Worm (Caenorhabditis elegans): Measurements from ENCODE around the gene srh-48.

DNA sequence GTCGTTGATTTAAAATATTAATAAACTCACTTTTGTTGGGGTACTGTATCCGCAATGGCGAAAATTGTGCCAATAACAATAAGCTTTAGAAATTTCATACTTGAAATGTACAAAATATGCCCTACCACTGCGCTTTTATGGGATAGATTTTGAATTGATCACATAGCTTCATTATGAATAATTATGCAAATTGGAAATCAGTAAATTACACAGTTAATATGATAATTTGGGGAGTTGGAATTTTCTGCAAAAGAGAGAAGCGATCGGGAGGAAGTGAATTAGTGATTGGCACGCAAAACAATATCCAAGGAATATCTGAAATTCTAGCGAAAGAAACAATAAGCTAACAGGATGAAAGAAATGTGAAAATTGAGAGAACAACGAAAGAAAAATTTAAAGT lies 46.2 kb downstream of the srh-48 start, which contains the start of gene M176.10:
- TF ChIP-seq flt-1 (GFP tag; IDR thresholded peaks at IDR 0.05): no peak
- TF ChIP-seq klf-2 (GFP tag; conservative IDR thresholded peaks at IDR 0.05): no peak
- no peak for TF ChIP-seq ztf-23 (GFP tag; IDR thresholded peaks at IDR 0.05)
- TF ChIP-seq ref-1 (GFP tag; conservative IDR thresholded peaks at IDR 0.05): no peak
- no peak for TF ChIP-seq T22C8.4 (GFP tag; IDR thresholded peaks at IDR 0.05)
- no peak for TF ChIP-seq tab-1 (GFP tag; IDR thresholded peaks at IDR 0.05)
- TF ChIP-seq cog-1 (tag; optimal IDR thresholded peaks at IDR 0.05): no peak
- no peak for TF ChIP-seq med-1 (GFP tag; optimal IDR thresholded peaks at IDR 0.05; ENCODE audit: insufficient read depth)
- TF ChIP-seq ztf-29 (GFP tag; IDR thresholded peaks at IDR 0.05): no peak

Data from whole organism, midembryonic.